Worm (Caenorhabditis elegans) whole organism, mixed stage, embryonic: ENCODE data around the gene C28D4.4.

Experiments
- M03D4.4 ChIP-seq: sonication (generic microtip); optimal IDR thresholded peaks from 2 replicates; lab custom pipeline; 2017; ENCODE audit warnings: mild to moderate bottlenecking, missing genetic modification characterization, missing compliant biosample characterization
- bed-3 ChIP-seq: fragments of 200-800 bp; sonication (Bioruptor generic); optimal IDR thresholded peaks from 3 replicates; lab custom pipeline; 2018; ENCODE audit warnings: mild to moderate bottlenecking, missing genetic modification characterization, moderate library complexity, missing compliant biosample characterization
- ceh-39 ChIP-seq: fragments of 150-350 bp; optimal IDR thresholded peaks from 2 replicates; lab custom pipeline; 2014; ENCODE audit warnings: missing biosample characterization, missing genetic modification characterization
- ceh-43 ChIP-seq: fragments of 200-800 bp; sonication (Bioruptor generic); optimal IDR thresholded peaks from 2 replicates; lab custom pipeline; 2018; ENCODE audit warnings: mild to moderate bottlenecking, missing genetic modification characterization, moderate library complexity, missing compliant biosample characterization
- ceh-83 ChIP-seq: fragments of 200-800 bp; sonication (Bioruptor generic); optimal IDR thresholded peaks from 2 replicates; lab custom pipeline; 2018; ENCODE audit warnings: mild to moderate bottlenecking, missing genetic modification characterization, missing compliant biosample characterization
- ces-1 ChIP-seq: fragments of 150-350 bp; optimal IDR thresholded peaks from 2 replicates; lab custom pipeline; 2014; ENCODE audit warnings: missing biosample characterization, missing genetic modification reagents, missing genetic modification characterization
- cnd-1 ChIP-seq: fragments of 200-800 bp; sonication (Bioruptor generic); optimal IDR thresholded peaks from 2 replicates; lab custom pipeline; 2018; ENCODE audit warnings: mild to moderate bottlenecking, missing genetic modification characterization, missing compliant biosample characterization
- drap-1 ChIP-seq: fragments of 200-800 bp; sonication (Bioruptor generic); optimal IDR thresholded peaks from 3 replicates; lab custom pipeline; 2018; ENCODE audit warnings: mild to moderate bottlenecking, missing genetic modification characterization, missing compliant biosample characterization
- elt-1 ChIP-seq: sonication (generic microtip); optimal IDR thresholded peaks from 2 replicates; lab custom pipeline; 2017; ENCODE audit warnings: missing genetic modification characterization, mild to moderate bottlenecking, missing compliant biosample characterization, antibody characterized with exemption, moderate library complexity, borderline replicate concordance; ENCODE audit not compliant: insufficient read depth
- flh-1 ChIP-seq: fragments of 200-800 bp; sonication (Bioruptor generic); optimal IDR thresholded peaks from 2 replicates; lab custom pipeline; 2018; ENCODE audit warnings: mild to moderate bottlenecking, missing genetic modification characterization, moderate library complexity, missing compliant biosample characterization
- ham-2 ChIP-seq: fragments of 200-800 bp; sonication (Bioruptor generic); optimal IDR thresholded peaks from 2 replicates; lab custom pipeline; 2018; ENCODE audit warnings: mild to moderate bottlenecking, missing genetic modification characterization, missing compliant biosample characterization
- hlh-1 ChIP-seq: fragments of 150-350 bp; optimal IDR thresholded peaks from 2 replicates; lab custom pipeline; 2014; ENCODE audit warnings: missing biosample characterization, missing genetic modification reagents, missing genetic modification characterization
- lin-13 ChIP-seq: fragments of 150-350 bp; optimal IDR thresholded peaks from 2 replicates; lab custom pipeline; 2014; ENCODE audit warnings: missing biosample characterization, missing genetic modification characterization
- lin-32 ChIP-seq: fragments of 200-800 bp; sonication (Bioruptor generic); optimal IDR thresholded peaks from 2 replicates; lab custom pipeline; 2018; ENCODE audit warnings: mild to moderate bottlenecking, missing genetic modification characterization, missing compliant biosample characterization
- lsy-2 ChIP-seq: fragments of 150-350 bp; optimal IDR thresholded peaks from 2 replicates; lab custom pipeline; 2014; ENCODE audit warnings: missing biosample characterization, missing genetic modification characterization
- mab-5 ChIP-seq: fragments of 150-350 bp; optimal IDR thresholded peaks from 2 replicates; lab custom pipeline; 2014; ENCODE audit warnings: missing biosample characterization, missing genetic modification characterization
- mep-1 ChIP-seq: fragments of 150-350 bp; optimal IDR thresholded peaks from 2 replicates; lab custom pipeline; 2017; ENCODE audit warnings: missing biosample characterization, missing genetic modification reagents, missing genetic modification characterization, inconsistent platforms
- mls-2 ChIP-seq: sonication (generic microtip); optimal IDR thresholded peaks from 2 replicates; lab custom pipeline; 2016; ENCODE audit warnings: mild to moderate bottlenecking, missing genetic modification characterization, moderate library complexity, missing compliant biosample characterization
- nhr-12 ChIP-seq: fragments of 150-350 bp; optimal IDR thresholded peaks from 2 replicates; lab custom pipeline; 2014; ENCODE audit warnings: missing biosample characterization, missing genetic modification characterization
- nhr-2 ChIP-seq: fragments of 150-350 bp; optimal IDR thresholded peaks from 2 replicates; lab custom pipeline; 2014; ENCODE audit warnings: missing biosample characterization, missing genetic modification characterization
- nhr-237 ChIP-seq: fragments of 150-350 bp; optimal IDR thresholded peaks from 2 replicates; lab custom pipeline; 2014; ENCODE audit warnings: missing biosample characterization, missing genetic modification characterization
- nhr-28 ChIP-seq: fragments of 150-350 bp; optimal IDR thresholded peaks from 2 replicates; lab custom pipeline; 2014; ENCODE audit warnings: missing biosample characterization, missing genetic modification characterization
- nhr-76 ChIP-seq: sonication (generic microtip); optimal IDR thresholded peaks from 2 replicates; lab custom pipeline; 2017; ENCODE audit warnings: missing biosample characterization, missing genetic modification characterization
- pha-4 ChIP-seq: fragments of 150-350 bp; optimal IDR thresholded peaks from 2 replicates; lab custom pipeline; 2018; ENCODE audit warnings: missing biosample characterization, missing genetic modification reagents, missing genetic modification characterization
- sptf-1 ChIP-seq: sonication (generic microtip); optimal IDR thresholded peaks from 2 replicates; lab custom pipeline; 2017; ENCODE audit warnings: mild to moderate bottlenecking, missing genetic modification characterization, moderate library complexity, missing compliant biosample characterization
- tbx-8 ChIP-seq: fragments of 200-800 bp; sonication (Bioruptor generic); optimal IDR thresholded peaks from 2 replicates; lab custom pipeline; 2018; ENCODE audit warnings: mild to moderate bottlenecking, missing genetic modification characterization, moderate library complexity, missing compliant biosample characterization
- unc-120 ChIP-seq: sonication (generic microtip); optimal IDR thresholded peaks from 2 replicates; lab custom pipeline; 2017; ENCODE audit warnings: missing genetic modification characterization, missing compliant biosample characterization; ENCODE audit not compliant: poor library complexity, severe bottlenecking
- unc-39 ChIP-seq: fragments of 150-350 bp; optimal IDR thresholded peaks from 2 replicates; lab custom pipeline; 2014; ENCODE audit warnings: missing biosample characterization, missing genetic modification characterization
- unc-62 ChIP-seq: fragments of 150-350 bp; optimal IDR thresholded peaks from 2 replicates; lab custom pipeline; 2014; ENCODE audit warnings: missing biosample characterization, missing genetic modification reagents, missing genetic modification characterization
- zip-8 ChIP-seq: fragments of 150-350 bp; optimal IDR thresholded peaks from 2 replicates; lab custom pipeline; 2014; ENCODE audit warnings: missing biosample characterization, missing genetic modification characterization
- ztf-11 ChIP-seq: fragments of 150-350 bp; optimal IDR thresholded peaks from 2 replicates; lab custom pipeline; 2014; ENCODE audit warnings: missing biosample characterization, missing genetic modification characterization

Gene C28D4.4

ce11 chrIV:9777535-9777934 lies 32.7 kb upstream of the C28D4.4 start, which contains the start of gene sna-2:
Gene sna-2 (minus strand): TSS chrIV:9777634.
- TF ChIP-seq drap-1 (GFP tag; lab: Kevin White, UChicago) (no peak), mep-1 (tag; lab: Kevin White, UChicago) (peak; percentile 32), unc-120 (tag; lab: Kevin White, UChicago) (no peak), nhr-12 (tag; lab: Kevin White, UChicago) (no peak), pha-4 (no peak), unc-39 (tag; lab: Kevin White, UChicago) (no peak), nhr-237 (tag; lab: Kevin White, UChicago) (peak; percentile 26), M03D4.4 (tag; lab: Kevin White, UChicago) (no peak), bed-3 (GFP tag; lab: Kevin White, UChicago) (no peak), ceh-43 (GFP tag; lab: Kevin White, UChicago) (no peak), mab-5 (tag; lab: Kevin White, UChicago) (no peak), ces-1 (GFP tag; lab: Kevin White, UChicago) (peak; percentile 47)

- TF ChIP-seq nhr-28 (tag; lab: Kevin White, UChicago) (no peak), nhr-237 (tag; lab: Kevin White, UChicago) (no peak), nhr-12 (tag; lab: Kevin White, UChicago) (no peak), lsy-2 (peak; percentile 78), mep-1 (tag; lab: Kevin White, UChicago) (no peak), sptf-1 (no peak), nhr-76 (no peak), cnd-1 (tag; lab: Kevin White, UChicago) (peak; percentile 50), zip-8 (tag; lab: Kevin White, UChicago) (no peak), flh-1 (GFP tag; lab: Kevin White, UChicago) (no peak), ceh-43 (GFP tag; lab: Kevin White, UChicago) (peak; percentile 2), unc-120 (tag; lab: Kevin White, UChicago) (no peak), elt-1 (tag; lab: Kevin White, UChicago) (no peak), mls-2 (tag; lab: Kevin White, UChicago) (no peak), ztf-11 (tag; lab: Kevin White, UChicago) (no peak), ham-2 (GFP tag; lab: Kevin White, UChicago) (no peak), lin-13 (tag; lab: Kevin White, UChicago) (no peak), bed-3 (GFP tag; lab: Kevin White, UChicago) (no peak), ceh-39 (tag; lab: Kevin White, UChicago) (peak; percentile 13), mab-5 (tag; lab: Kevin White, UChicago) (no peak), tbx-8 (GFP tag; lab: Kevin White, UChicago) (no peak), drap-1 (GFP tag; lab: Kevin White, UChicago) (no peak), nhr-2 (tag; lab: Kevin White, UChicago) (peak; percentile 42)
Observed at ce11 chrIV:9773441-9773840, 28.6 kb upstream of the C28D4.4 start.

- TF ChIP-seq cnd-1 (tag; lab: Kevin White, UChicago) (peak; percentile 82), mab-5 (tag; lab: Kevin White, UChicago) (no peak), nhr-2 (tag; lab: Kevin White, UChicago) (peak; percentile 40), tbx-8 (GFP tag; lab: Kevin White, UChicago) (no peak), unc-62 (GFP tag; lab: Kevin White, UChicago) (peak; percentile 52), mls-2 (tag; lab: Kevin White, UChicago) (peak; percentile 63), bed-3 (GFP tag; lab: Kevin White, UChicago) (no peak), hlh-1 (tag; lab: Kevin White, UChicago) (peak; percentile 72), ceh-83 (GFP tag; lab: Kevin White, UChicago) (peak; percentile 22), drap-1 (GFP tag; lab: Kevin White, UChicago) (peak; percentile 30), ceh-43 (GFP tag; lab: Kevin White, UChicago) (no peak), lin-32 (GFP tag; lab: Kevin White, UChicago) (peak; percentile 57), lsy-2 (peak; percentile 14), ztf-11 (tag; lab: Kevin White, UChicago) (peak; percentile 65), ceh-39 (tag; lab: Kevin White, UChicago) (peak; percentile 64), lin-13 (tag; lab: Kevin White, UChicago) (peak; percentile 10)
- TF ChIP-seq, all 35 proteins: peak for 12
Observed at ce11 chrIV:9772096-9772720, 27.4 kb upstream of the C28D4.4 start, which contains the start of gene cav-1. Gene cav-1 (plus strand): TSS chrIV:9772510.
